Fruit fly (Drosophila melanogaster): ENCODE measurements around the gene Dic4.

Dic4 gene

dm6 chr3L:18672986-18673633 lies 25.1 kb downstream of the Dic4 start, which contains the start of gene Capr:
Capr (minus strand) TSS chr3L:18673324.
- no peak for TF ChIP-seq CG8478 (optimal IDR thresholded peaks at IDR 0.05)
- no peak for TF ChIP-seq pan (optimal IDR thresholded peaks at IDR 0.05)
- no peak for TF ChIP-seq usp (GFP tag; optimal IDR thresholded peaks at IDR 0.05)
- no peak for TF ChIP-seq EcR (GFP tag; optimal IDR thresholded peaks at IDR 0.05)
- TF ChIP-seq psq (optimal IDR thresholded peaks at IDR 0.05), result no peak
- TF ChIP-seq Dll (optimal IDR thresholded peaks at IDR 0.05), result no peak

- TF ChIP-seq CG8478 (optimal IDR thresholded peaks at IDR 0.05) (no peak), Dll (optimal IDR thresholded peaks at IDR 0.05) (no peak), psq (optimal IDR thresholded peaks at IDR 0.05) (no peak), EcR (GFP tag; optimal IDR thresholded peaks at IDR 0.05) (no peak), pan (optimal IDR thresholded peaks at IDR 0.05) (no peak), usp (GFP tag; optimal IDR thresholded peaks at IDR 0.05) (no peak)
Measured at dm6 chr3L:18672203-18672602, 26.0 kb downstream of the Dic4 start.

- TF ChIP-seq psq (optimal IDR thresholded peaks at IDR 0.05) (no peak), EcR (GFP tag; optimal IDR thresholded peaks at IDR 0.05) (no peak), Dll (optimal IDR thresholded peaks at IDR 0.05) (no peak), pan (optimal IDR thresholded peaks at IDR 0.05) (no peak), usp (GFP tag; optimal IDR thresholded peaks at IDR 0.05) (no peak), CG8478 (optimal IDR thresholded peaks at IDR 0.05) (no peak)
Measured at dm6 chr3L:18669874-18670273, 28.3 kb downstream of the Dic4 start.

dm6 chr3L:18667115-18667514 lies 31.1 kb downstream of the Dic4 start, which contains the start of gene CG42495:
CG42495 (plus strand) TSS chr3L:18667361.
- TF ChIP-seq pan (optimal IDR thresholded peaks at IDR 0.05) (no peak), CG8478 (optimal IDR thresholded peaks at IDR 0.05) (no peak), Dll (optimal IDR thresholded peaks at IDR 0.05) (no peak), usp (GFP tag; optimal IDR thresholded peaks at IDR 0.05) (no peak), EcR (GFP tag; optimal IDR thresholded peaks at IDR 0.05) (no peak), psq (optimal IDR thresholded peaks at IDR 0.05) (no peak)

dm6 chr3L:18665594-18665993 lies 32.6 kb downstream of the Dic4 start:
- TF ChIP-seq CG8478 (optimal IDR thresholded peaks at IDR 0.05), result no peak
- no peak for TF ChIP-seq psq (optimal IDR thresholded peaks at IDR 0.05)
- no peak for TF ChIP-seq EcR (GFP tag; optimal IDR thresholded peaks at IDR 0.05)
- no peak for TF ChIP-seq pan (optimal IDR thresholded peaks at IDR 0.05)
- no peak for TF ChIP-seq Dll (optimal IDR thresholded peaks at IDR 0.05)
- TF ChIP-seq usp (GFP tag; optimal IDR thresholded peaks at IDR 0.05), result no peak

- TF ChIP-seq EcR (GFP tag; optimal IDR thresholded peaks at IDR 0.05) (no peak), CG8478 (optimal IDR thresholded peaks at IDR 0.05) (no peak), pan (optimal IDR thresholded peaks at IDR 0.05) (no peak)
Measured at dm6 chr3L:18653737-18654136, 44.5 kb downstream of the Dic4 start.

Data from whole organism.